Worm (Caenorhabditis elegans) whole organism, midembryonic: ENCODE data around the gene C02F5.13.

Experiments
- T22C8.4 ChIP-seq: fragments of 200-800 bp; sonication (Bioruptor generic); IDR thresholded peaks from 2 replicates; pipeline ENCODE4 v1.3.6; 2022; ENCODE audit warnings: missing genetic modification characterization, missing compliant biosample characterization
- flt-1 ChIP-seq: fragments of 200-800 bp; sonication (Bioruptor generic); IDR thresholded peaks from 2 replicates; pipeline ENCODE4 v1.3.6; 2022; ENCODE audit warnings: missing genetic modification characterization, missing compliant biosample characterization
- klf-2 ChIP-seq: fragments of 200-800 bp; sonication (Bioruptor generic); conservative IDR thresholded peaks from 2 replicates; pipeline ENCODE4 v1.3.6; 2022; ENCODE audit warnings: missing genetic modification reagents, missing genetic modification characterization, missing compliant biosample characterization

- TF ChIP-seq T22C8.4 (GFP tag; lab: Robert Waterston, UW) (no peak), klf-2 (GFP tag; lab: Robert Waterston, UW) (no peak), flt-1 (GFP tag; lab: Robert Waterston, UW) (peak; percentile 52; the same call in 1 of the 2 replicates)
Measured at ce11 chrIII:8287519-8287918, 40.4 kb downstream of the C02F5.13 start.
